Fruit fly (Drosophila melanogaster) whole organism, embryonic: ENCODE results near the gene Pif1A.
A peak's percentile ranks its signal among the peaks of the same experiment; 100 is the strongest.

Source experiments
- Antp ChIP-seq: fragments of 200-800 bp; sonication (Bioruptor generic); optimal IDR thresholded peaks from 3 replicates; lab custom pipeline; 2016; ENCODE audit warnings: missing biosample characterization, missing genetic modification characterization
- B-H2 ChIP-seq: fragments of 200-800 bp; sonication (Bioruptor generic); optimal IDR thresholded peaks from 2 replicates; lab custom pipeline; 2018; ENCODE audit warnings: missing biosample characterization, mild to moderate bottlenecking, missing genetic modification characterization
- CG11085 ChIP-seq: fragments of 200-800 bp; sonication (Bioruptor generic); IDR thresholded peaks from 2 replicates; pipeline ENCODE4 v1.3.6; 2022; ENCODE audit warnings: missing biosample characterization, missing genetic modification characterization
- CG11504 ChIP-seq: fragments of 200-800 bp; sonication (Bioruptor generic); optimal IDR thresholded peaks from 3 replicates; lab custom pipeline; 2019; ENCODE audit warnings: missing biosample characterization, mild to moderate bottlenecking, missing genetic modification characterization, moderate library complexity
- CG12769 ChIP-seq: fragments of 200-800 bp; sonication (Bioruptor generic); optimal IDR thresholded peaks from 2 replicates; lab custom pipeline; 2019; ENCODE audit warnings: missing biosample characterization, mild to moderate bottlenecking, missing genetic modification characterization, moderate library complexity
- CG13624 ChIP-seq: fragments of 200-800 bp; sonication (Bioruptor generic); optimal IDR thresholded peaks from 2 replicates; lab custom pipeline; 2016; ENCODE audit warnings: missing biosample characterization, missing genetic modification characterization
- CG13894 ChIP-seq: fragments of 200-800 bp; sonication (Bioruptor generic); optimal IDR thresholded peaks from 3 replicates; lab custom pipeline; 2018; ENCODE audit warnings: missing biosample characterization, mild to moderate bottlenecking, missing genetic modification characterization, moderate library complexity
- CG14050 ChIP-seq: fragments of 200-800 bp; sonication (Bioruptor generic); IDR thresholded peaks from 3 replicates; pipeline ENCODE4 v1.3.6; 2022; ENCODE audit warnings: missing biosample characterization, missing genetic modification characterization
- CG14860 ChIP-seq: fragments of 200-800 bp; sonication (Bioruptor generic); IDR thresholded peaks from 3 replicates; pipeline ENCODE4 v1.3.6; 2022; ENCODE audit warnings: missing biosample characterization, missing genetic modification characterization; ENCODE audit not compliant: partially characterized antibody
- CG15514 ChIP-seq: fragments of 200-800 bp; sonication (Bioruptor generic); optimal IDR thresholded peaks from 3 replicates; lab custom pipeline; 2017; ENCODE audit warnings: missing biosample characterization, missing genetic modification characterization, mild to moderate bottlenecking, moderate library complexity, missing genetic modification reagents
- CG18011 ChIP-seq: fragments of 200-800 bp; sonication (Bioruptor generic); optimal IDR thresholded peaks from 2 replicates; lab custom pipeline; 2017; ENCODE audit warnings: missing biosample characterization, missing genetic modification characterization, mild to moderate bottlenecking, moderate library complexity, missing genotype
- CG2199 ChIP-seq: fragments of 200-800 bp; sonication (Bioruptor generic); IDR thresholded peaks from 3 replicates; pipeline ENCODE4 v1.3.6; 2022; ENCODE audit warnings: missing biosample characterization, missing genetic modification characterization
- CG2889 ChIP-seq: fragments of 200-800 bp; sonication (Bioruptor generic); IDR thresholded peaks from 3 replicates; pipeline ENCODE4 v1.3.6; 2022; ENCODE audit warnings: missing biosample characterization, missing genetic modification characterization
- CG32767 ChIP-seq: fragments of 200-800 bp; sonication (Bioruptor generic); IDR thresholded peaks from 2 replicates; pipeline ENCODE4 v1.3.6; 2022; ENCODE audit warnings: missing biosample characterization, missing genetic modification characterization
- CG6689 ChIP-seq: fragments of 200-800 bp; sonication (Bioruptor generic); IDR thresholded peaks from 2 replicates; pipeline ENCODE4 v1.3.6; 2022; ENCODE audit warnings: missing biosample characterization, missing genetic modification characterization
- CG7556 ChIP-seq: fragments of 200-800 bp; sonication (Bioruptor generic); optimal IDR thresholded peaks from 2 replicates; lab custom pipeline; 2017; ENCODE audit warnings: missing biosample characterization, mild to moderate bottlenecking, missing genetic modification characterization
- CG9797 ChIP-seq: fragments of 200-800 bp; sonication (Bioruptor generic); optimal IDR thresholded peaks from 3 replicates; lab custom pipeline; 2018; ENCODE audit warnings: missing biosample characterization, mild to moderate bottlenecking, missing genetic modification characterization
- D ChIP-seq, 2 experiments: fragments of 200-800 bp in 1 of 2; fragments of >200 bp in 1 of 2; sonication (Bioruptor generic) in 1 of 2; optimal IDR thresholded peaks; 2 replicates in 1 of 2; 3 replicates in 1 of 2; lab custom pipeline; 2017; ENCODE audit warnings: mild to moderate bottlenecking in 1 of 2, missing biosample characterization in 1 of 2, missing genetic modification characterization in 1 of 2, missing genetic modification reagents in 1 of 2
- D19B ChIP-seq: fragments of 200-800 bp; sonication (Bioruptor generic); optimal IDR thresholded peaks from 2 replicates; lab custom pipeline; 2017; ENCODE audit warnings: missing biosample characterization, mild to moderate bottlenecking, missing genetic modification characterization
- HLH4C ChIP-seq: fragments of 200-800 bp; sonication (Bioruptor generic); IDR thresholded peaks from 3 replicates; pipeline ENCODE4 v1.3.6; 2022; ENCODE audit warnings: missing biosample characterization, missing genetic modification characterization; ENCODE audit not compliant: partially characterized antibody
- Kr ChIP-seq: fragments of 200-800 bp; sonication (Bioruptor generic); optimal IDR thresholded peaks from 2 replicates; lab custom pipeline; 2017; ENCODE audit warnings: missing biosample characterization, mild to moderate bottlenecking, missing genetic modification characterization
- Med ChIP-seq: fragments of 200-800 bp; sonication (Bioruptor generic); peaks from one replicate; lab custom pipeline; 2016; ENCODE audit warnings: missing biosample characterization, missing genetic modification characterization, mild to moderate bottlenecking, inconsistent platforms, moderate library complexity
- NC2β ChIP-seq: fragments of 200-800 bp; sonication (Bioruptor generic); optimal IDR thresholded peaks from 2 replicates; lab custom pipeline; 2016; ENCODE audit warnings: missing biosample characterization, missing genetic modification characterization
- Pdp1 ChIP-seq, 2 experiments: fragments of 200-800 bp; sonication (Bioruptor generic); optimal IDR thresholded peaks; 3 replicates each; lab custom pipeline; 2016; ENCODE audit warnings: missing biosample characterization in 2 of 2, missing genetic modification characterization in 2 of 2, mild to moderate bottlenecking in 1 of 2, moderate library complexity in 1 of 2
- Usf ChIP-seq: fragments of 200-800 bp; sonication (Bioruptor generic); optimal IDR thresholded peaks from 2 replicates; lab custom pipeline; 2017; ENCODE audit warnings: missing genotype, missing biosample characterization, missing genetic modification characterization
- abd-A ChIP-seq: fragments of 200-800 bp; sonication (Bioruptor generic); optimal IDR thresholded peaks from 3 replicates; lab custom pipeline; 2019; ENCODE audit warnings: missing biosample characterization, mild to moderate bottlenecking, missing genetic modification characterization, moderate library complexity
- ara ChIP-seq: fragments of 200-800 bp; sonication (Bioruptor generic); IDR thresholded peaks from 2 replicates; pipeline ENCODE4 v1.3.6; 2022; ENCODE audit warnings: missing biosample characterization, missing genetic modification characterization
- bcd ChIP-seq: fragments of 200-800 bp; sonication (Bioruptor generic); optimal IDR thresholded peaks from 2 replicates; lab custom pipeline; 2017; ENCODE audit warnings: missing biosample characterization, mild to moderate bottlenecking, missing genetic modification characterization
- cg ChIP-seq: fragments of 200-800 bp; sonication (Bioruptor generic); optimal IDR thresholded peaks from 3 replicates; lab custom pipeline; 2019; ENCODE audit warnings: missing biosample characterization, mild to moderate bottlenecking, missing genetic modification characterization, moderate library complexity
- chn ChIP-seq: fragments of 200-800 bp; sonication (Bioruptor generic); optimal IDR thresholded peaks from 2 replicates; lab custom pipeline; 2016; ENCODE audit warnings: missing biosample characterization, missing genetic modification characterization
- corto ChIP-seq: fragments of 200-800 bp; sonication (Bioruptor generic); optimal IDR thresholded peaks from 2 replicates; lab custom pipeline; 2016; ENCODE audit warnings: missing biosample characterization, mild to moderate bottlenecking, missing genetic modification characterization, moderate library complexity
- crol ChIP-seq: fragments of 200-800 bp; sonication (Bioruptor generic); IDR thresholded peaks from 2 replicates; pipeline ENCODE4 v1.3.6; 2022; ENCODE audit warnings: missing biosample characterization, missing genetic modification characterization
- dysf ChIP-seq: fragments of 200-800 bp; sonication (Bioruptor generic); IDR thresholded peaks from 3 replicates; pipeline ENCODE4 v1.3.6; 2022; ENCODE audit warnings: missing biosample characterization, missing genetic modification characterization
- grau ChIP-seq: fragments of 200-800 bp; optimal IDR thresholded peaks from 3 replicates; lab custom pipeline; 2019; ENCODE audit warnings: missing biosample characterization, mild to moderate bottlenecking, missing genetic modification characterization, moderate library complexity
- kay ChIP-seq: fragments of 200-800 bp; sonication (Bioruptor generic); optimal IDR thresholded peaks from 2 replicates; lab custom pipeline; 2016; ENCODE audit warnings: missing biosample characterization, missing genetic modification characterization
- kni ChIP-seq: fragments of 200-800 bp; sonication (Bioruptor generic); optimal IDR thresholded peaks from 3 replicates; lab custom pipeline; 2017; ENCODE audit warnings: mild to moderate bottlenecking, missing biosample characterization, missing genetic modification reagents, missing genetic modification characterization
- luna ChIP-seq: fragments of 200-800 bp; sonication (Bioruptor generic); optimal IDR thresholded peaks from 2 replicates; lab custom pipeline; 2016; ENCODE audit warnings: missing biosample characterization, missing genetic modification characterization
- mirr ChIP-seq: fragments of 200-800 bp; sonication (Bioruptor generic); optimal IDR thresholded peaks from 3 replicates; lab custom pipeline; 2018; ENCODE audit warnings: missing biosample characterization, mild to moderate bottlenecking, missing genetic modification characterization
- mld ChIP-seq: fragments of 200-800 bp; sonication (Bioruptor generic); IDR thresholded peaks from 3 replicates; pipeline ENCODE4 v1.3.6; 2022; ENCODE audit warnings: missing biosample characterization, missing genetic modification characterization; ENCODE audit not compliant: partially characterized antibody
- oc ChIP-seq: fragments of 200-800 bp; sonication (Bioruptor generic); optimal IDR thresholded peaks from 2 replicates; lab custom pipeline; 2018; ENCODE audit warnings: missing biosample characterization, mild to moderate bottlenecking, missing genetic modification characterization, moderate library complexity
- rib ChIP-seq: fragments of 200-800 bp; sonication (Bioruptor generic); IDR thresholded peaks from 2 replicates; pipeline ENCODE4 v1.3.6; 2022; ENCODE audit warnings: missing biosample characterization, missing genetic modification characterization
- sd ChIP-seq: fragments of 200-800 bp; sonication (Bioruptor generic); optimal IDR thresholded peaks from 3 replicates; lab custom pipeline; 2018; ENCODE audit warnings: missing biosample characterization, mild to moderate bottlenecking, missing genetic modification characterization, moderate library complexity
- sens ChIP-seq: fragments of 200-800 bp; sonication (Bioruptor generic); peaks from one replicate; lab custom pipeline; 2016; ENCODE audit warnings: missing biosample characterization, missing genetic modification characterization
- slou ChIP-seq: fragments of 200-800 bp; sonication (Bioruptor generic); optimal IDR thresholded peaks from 3 replicates; lab custom pipeline; 2016; ENCODE audit warnings: missing biosample characterization, missing genetic modification characterization
- ssp ChIP-seq: fragments of 200-800 bp; sonication (Bioruptor generic); IDR thresholded peaks from 2 replicates; pipeline ENCODE4 v1.3.6; 2022; ENCODE audit warnings: missing biosample characterization, missing genetic modification characterization
- stc ChIP-seq: fragments of 200-800 bp; sonication (Bioruptor generic); IDR thresholded peaks from 2 replicates; pipeline ENCODE4 v1.3.6; 2022; ENCODE audit warnings: missing biosample characterization, missing genetic modification characterization
- trh ChIP-seq: fragments of 200-800 bp; sonication (Bioruptor generic); optimal IDR thresholded peaks from 2 replicates; lab custom pipeline; 2016; ENCODE audit warnings: missing biosample characterization, missing genetic modification characterization
- unpg ChIP-seq: fragments of 200-800 bp; sonication (Bioruptor generic); optimal IDR thresholded peaks from 3 replicates; lab custom pipeline; 2018; ENCODE audit warnings: missing biosample characterization, mild to moderate bottlenecking, missing genetic modification characterization, moderate library complexity
- vvl ChIP-seq: fragments of 200-800 bp; sonication (Bioruptor generic); IDR thresholded peaks from 2 replicates; pipeline ENCODE4 v1.3.6; 2022; ENCODE audit warnings: missing biosample characterization, missing genetic modification characterization

The Pif1A gene

dm6 chr3R:8807831-8808517 lies 7.0 kb upstream of the Pif1A start (continued):
- TF ChIP-seq CG13894 (tag; lab: Kevin White, UChicago) (peak; percentile 97), luna (GFP tag; lab: Kevin White, UChicago) (no peak), mirr (peak; percentile 47), CG11085 (GFP tag; lab: Robert Waterston, UW) (no peak), CG32767 (GFP tag; lab: Robert Waterston, UW) (peak; percentile 51; the same call in 1 of the 2 replicates), CG11504 (tag; lab: Kevin White, UChicago) (no peak), Pdp1 (GFP tag; optimal IDR thresholded peaks at IDR 0.05; lab: Kevin White, UChicago) (peak in 1 of 2 experiments; percentile 63), unpg (GFP tag; lab: Kevin White, UChicago) (no peak), CG18011 (GFP tag; lab: Kevin White, UChicago) (no peak), HLH4C (no peak), CG6689 (GFP tag; lab: Robert Waterston, UW) (no peak), chn (GFP tag; lab: Kevin White, UChicago) (peak; percentile 54), NC2β (no peak), sd (peak; percentile 13), D19B (peak; percentile 24), crol (GFP tag; lab: Robert Waterston, UW) (peak; percentile 19; the same call in 1 of the 2 replicates), corto (peak; percentile 16), CG2889 (GFP tag; lab: Robert Waterston, UW) (no peak), Med (peak; percentile 17), Antp (GFP tag; lab: Kevin White, UChicago) (no peak), Kr (GFP tag; lab: Kevin White, UChicago) (peak; percentile 98), vvl (GFP tag; lab: Robert Waterston, UW) (peak; percentile 49; the same call in 1 of the 2 replicates), CG15514 (peak; percentile 6), dysf (no peak), CG12769 (tag; lab: Kevin White, UChicago) (peak; percentile 69), CG13624 (GFP tag; lab: Kevin White, UChicago) (no peak), slou (GFP tag; lab: Kevin White, UChicago) (no peak), kni (GFP tag; lab: Kevin White, UChicago) (peak; percentile 95), CG2199 (GFP tag; lab: Robert Waterston, UW) (peak; percentile 63; the same call in 1 of the 3 replicates), mld (GFP tag; lab: Robert Waterston, UW) (no peak), B-H2 (GFP tag; lab: Kevin White, UChicago) (peak; percentile 49), CG14860 (no peak), Usf (GFP tag; lab: Kevin White, UChicago) (no peak), ara (GFP tag; lab: Robert Waterston, UW) (0 out of 2 replicates have a peak, but pooled peaks have one; percentile 10), rib (GFP tag; lab: Robert Waterston, UW) (peak; percentile 10; the same call in 1 of the 2 replicates), abd-A (peak; percentile 84), CG14050 (GFP tag; lab: Robert Waterston, UW) (no peak), bcd (GFP tag; lab: Kevin White, UChicago) (no peak), CG9797 (GFP tag; lab: Kevin White, UChicago) (no peak), kay (GFP tag; lab: Kevin White, UChicago) (no peak), stc (GFP tag; lab: Robert Waterston, UW) (no peak), grau (tag; lab: Kevin White, UChicago) (no peak), sens (GFP tag; lab: Kevin White, UChicago) (peak; percentile 75), ssp (GFP tag; lab: Robert Waterston, UW) (no peak), cg (GFP tag; lab: Kevin White, UChicago) (peak; percentile 37), D (optimal IDR thresholded peaks at IDR 0.05; lab: Kevin White, UChicago) (peak; percentile 30), D (GFP tag; optimal IDR thresholded peaks at IDR 0.05; lab: Kevin White, UChicago) (no peak), oc (tag; lab: Kevin White, UChicago) (peak; percentile 50), CG7556 (GFP tag; lab: Kevin White, UChicago) (no peak), trh (GFP tag; lab: Kevin White, UChicago) (no peak)
